Worm (Caenorhabditis elegans) whole organism, L1 larva: Measurements from ENCODE around the gene ptr-1.

Source experiments
- C16A3.4 ChIP-seq: fragments of 150-350 bp; optimal IDR thresholded peaks from 2 replicates; lab custom pipeline; 2014; ENCODE audit warnings: missing biosample characterization, missing genetic modification characterization
- C34B4.2 ChIP-seq: sonication (generic microtip); optimal IDR thresholded peaks from 2 replicates; lab custom pipeline; 2017; ENCODE audit warnings: mild to moderate bottlenecking, missing genetic modification characterization, missing compliant biosample characterization
- Y116A8C.19 ChIP-seq: sonication (generic microtip); optimal IDR thresholded peaks from 2 replicates; lab custom pipeline; 2016; ENCODE audit warnings: missing compliant biosample characterization, missing genetic modification characterization, borderline replicate concordance
- aha-1 ChIP-seq: fragments of 150-350 bp; optimal IDR thresholded peaks from 2 replicates; lab custom pipeline; 2014; ENCODE audit warnings: missing biosample characterization, missing genetic modification characterization
- alr-1 ChIP-seq: fragments of 200-800 bp; sonication (Bioruptor generic); optimal IDR thresholded peaks from 2 replicates; lab custom pipeline; 2018; ENCODE audit warnings: borderline replicate concordance, mild to moderate bottlenecking, missing genetic modification characterization, missing compliant biosample characterization
- aly-2 ChIP-seq: fragments of 150-350 bp; optimal IDR thresholded peaks from 2 replicates; lab custom pipeline; 2014; ENCODE audit warnings: missing biosample characterization, missing genetic modification characterization
- ama-1 ChIP-seq: fragments of 150-350 bp; optimal IDR thresholded peaks from 2 replicates; lab custom pipeline; 2014
- blmp-1 ChIP-seq: fragments of 150-350 bp; optimal IDR thresholded peaks from 2 replicates; lab custom pipeline; 2014; ENCODE audit warnings: missing biosample characterization, missing genetic modification characterization
- ceh-63 ChIP-seq: fragments of 200-800 bp; sonication (Bioruptor generic); optimal IDR thresholded peaks from 2 replicates; lab custom pipeline; 2018; ENCODE audit warnings: mild to moderate bottlenecking, missing genetic modification characterization, missing compliant biosample characterization
- ceh-88 ChIP-seq: fragments of 200-800 bp; sonication (Bioruptor generic); IDR thresholded peaks from 2 replicates; pipeline ENCODE4 v1.3.6; 2022; ENCODE audit warnings: missing genetic modification characterization, missing compliant biosample characterization
- ceh-90 ChIP-seq: sonication (generic microtip); optimal IDR thresholded peaks from 2 replicates; lab custom pipeline; 2016; ENCODE audit warnings: missing genetic modification characterization, missing compliant biosample characterization
- dpl-1 ChIP-seq, 3 experiments: fragments of 150-350 bp in 2 of 3; sonication (generic microtip) in 1 of 3; optimal IDR thresholded peaks; 2 replicates each; lab custom pipeline; 2014 to 2017; ENCODE audit warnings: missing biosample characterization in 3 of 3, missing genetic modification characterization in 3 of 3, missing genetic modification reagents in 3 of 3
- dsc-1 ChIP-seq: sonication (generic microtip); optimal IDR thresholded peaks from 2 replicates; lab custom pipeline; 2016; ENCODE audit warnings: mild to moderate bottlenecking, missing genetic modification characterization, missing compliant biosample characterization
- efl-1 ChIP-seq, 4 experiments: fragments of 150-350 bp; optimal IDR thresholded peaks in 3 of 4; peaks in 1 of 4; 1 replicate in 1 of 4; 2 replicates in 3 of 4; lab custom pipeline; 2014; ENCODE audit warnings: missing biosample characterization in 2 of 4, missing genetic modification characterization in 2 of 4, missing genetic modification reagents in 2 of 4
- efl-3 ChIP-seq: fragments of 200-800 bp; sonication (Bioruptor generic); optimal IDR thresholded peaks from 2 replicates; lab custom pipeline; 2018; ENCODE audit warnings: mild to moderate bottlenecking, missing genetic modification characterization, missing compliant biosample characterization
- egl-13 ChIP-seq: sonication (generic microtip); optimal IDR thresholded peaks from 2 replicates; lab custom pipeline; 2016; ENCODE audit warnings: missing genotype, missing genetic modification reagents, missing genetic modification characterization, missing compliant biosample characterization
- egl-27 ChIP-seq, 2 experiments: fragments of 150-350 bp in 1 of 2; sonication (generic microtip); optimal IDR thresholded peaks; 3 replicates each; lab custom pipeline; 2017 to 2018; ENCODE audit warnings: missing biosample characterization in 2 of 2, missing genetic modification characterization in 2 of 2, missing genetic modification reagents in 2 of 2
- elt-2 ChIP-seq: sonication (generic microtip); optimal IDR thresholded peaks from 2 replicates; lab custom pipeline; 2016; ENCODE audit warnings: missing genetic modification characterization, mild to moderate bottlenecking, inconsistent platforms, missing compliant biosample characterization, missing genetic modification reagents
- elt-3 ChIP-seq, 6 experiments: fragments of 150-350 bp in 1 of 6; sonication (generic microtip); optimal IDR thresholded peaks; 2 replicates each; lab custom pipeline; 2017 to 2018; ENCODE audit warnings: missing biosample characterization in 6 of 6, missing genetic modification characterization in 6 of 6, inconsistent platforms in 1 of 6
- ets-5 ChIP-seq: fragments of 200-800 bp; sonication (Bioruptor generic); IDR thresholded peaks from 2 replicates; pipeline ENCODE4 v1.3.6; 2022; ENCODE audit warnings: missing genetic modification characterization, missing compliant biosample characterization
- fkh-4 ChIP-seq: sonication (generic microtip); optimal IDR thresholded peaks from 2 replicates; lab custom pipeline; 2016; ENCODE audit warnings: missing compliant biosample characterization, missing genetic modification characterization, borderline replicate concordance
- lin-15B ChIP-seq: fragments of 150-350 bp; sonication (generic microtip); optimal IDR thresholded peaks from 3 replicates; lab custom pipeline; 2014; ENCODE audit warnings: missing biosample characterization, missing genetic modification characterization
- lin-35 ChIP-seq, 2 experiments: fragments of 150-350 bp; optimal IDR thresholded peaks; 2 replicates each; lab custom pipeline; 2014; ENCODE audit warnings: missing biosample characterization in 2 of 2, missing genetic modification characterization in 2 of 2, missing genetic modification reagents in 2 of 2
- lir-3 ChIP-seq: sonication (generic microtip); optimal IDR thresholded peaks from 2 replicates; lab custom pipeline; 2016; ENCODE audit warnings: mild to moderate bottlenecking, missing genetic modification characterization, moderate library complexity, missing compliant biosample characterization; ENCODE audit not compliant: poor library complexity
- mdl-1 ChIP-seq, 2 experiments: fragments of 150-350 bp; optimal IDR thresholded peaks; 2 replicates each; lab custom pipeline; 2014 to 2017; ENCODE audit warnings: missing biosample characterization in 2 of 2, missing genetic modification characterization in 2 of 2, inconsistent platforms in 1 of 2
- nhr-11 ChIP-seq: fragments of 150-350 bp; optimal IDR thresholded peaks from 2 replicates; lab custom pipeline; 2014; ENCODE audit warnings: missing biosample characterization, missing genetic modification characterization
- nhr-12 ChIP-seq: sonication (generic microtip); optimal IDR thresholded peaks from 2 replicates; lab custom pipeline; 2017; ENCODE audit warnings: missing biosample characterization, missing genetic modification characterization
- nhr-20 ChIP-seq: sonication (generic microtip); optimal IDR thresholded peaks from 2 replicates; lab custom pipeline; 2016; ENCODE audit warnings: mild to moderate bottlenecking, missing genetic modification characterization, missing compliant biosample characterization
- nhr-28 ChIP-seq: fragments of 150-350 bp; optimal IDR thresholded peaks from 2 replicates; lab custom pipeline; 2014; ENCODE audit warnings: missing biosample characterization, missing genetic modification characterization
- nhr-47 ChIP-seq: sonication (generic microtip); optimal IDR thresholded peaks from 2 replicates; lab custom pipeline; 2016; ENCODE audit warnings: mild to moderate bottlenecking, missing genetic modification characterization, moderate library complexity, missing compliant biosample characterization
- nhr-77 ChIP-seq: fragments of 150-350 bp; optimal IDR thresholded peaks from 2 replicates; lab custom pipeline; 2014; ENCODE audit warnings: missing biosample characterization, missing genetic modification characterization
- nhr-84 ChIP-seq: sonication (generic microtip); optimal IDR thresholded peaks from 2 replicates; lab custom pipeline; 2017; ENCODE audit warnings: missing biosample characterization, missing genetic modification characterization
- nhr-85 ChIP-seq: sonication (generic microtip); peaks from one replicate; lab custom pipeline; 2016; ENCODE audit warnings: missing genetic modification characterization, inconsistent platforms, missing compliant biosample characterization
- nhr-90 ChIP-seq: sonication (generic microtip); optimal IDR thresholded peaks from 2 replicates; lab custom pipeline; 2016; ENCODE audit warnings: mild to moderate bottlenecking, missing genetic modification characterization, missing compliant biosample characterization; ENCODE audit not compliant: poor library complexity
- pag-3 ChIP-seq: sonication (generic microtip); optimal IDR thresholded peaks from 2 replicates; lab custom pipeline; 2017; ENCODE audit warnings: missing genetic modification characterization, mild to moderate bottlenecking, missing compliant biosample characterization, antibody characterized with exemption, borderline replicate concordance; ENCODE audit not compliant: insufficient read depth
- pax-3 ChIP-seq: fragments of 200-800 bp; sonication (Bioruptor generic); optimal IDR thresholded peaks from 2 replicates; lab custom pipeline; 2018; ENCODE audit warnings: mild to moderate bottlenecking, missing genetic modification characterization, moderate library complexity, missing compliant biosample characterization
- pqm-1 ChIP-seq: sonication (generic microtip); optimal IDR thresholded peaks from 3 replicates; lab custom pipeline; 2017; ENCODE audit warnings: missing biosample characterization, missing genetic modification characterization
- snu-23 ChIP-seq: sonication (generic microtip); optimal IDR thresholded peaks from 2 replicates; lab custom pipeline; 2016; ENCODE audit warnings: missing genetic modification characterization, missing compliant biosample characterization
- sptf-1 ChIP-seq: fragments of 150-350 bp; optimal IDR thresholded peaks from 2 replicates; lab custom pipeline; 2014; ENCODE audit warnings: missing biosample characterization, missing genetic modification characterization
- sup-37 ChIP-seq: fragments of 200-800 bp; sonication (Bioruptor generic); optimal IDR thresholded peaks from 2 replicates; lab custom pipeline; 2018; ENCODE audit warnings: mild to moderate bottlenecking, missing genetic modification characterization, missing compliant biosample characterization
- swsn-7 ChIP-seq: sonication (generic microtip); optimal IDR thresholded peaks from 2 replicates; lab custom pipeline; 2016; ENCODE audit warnings: missing genetic modification characterization, missing compliant biosample characterization
- tbx-2 ChIP-seq: sonication (generic microtip); optimal IDR thresholded peaks from 2 replicates; lab custom pipeline; 2016; ENCODE audit warnings: missing genetic modification characterization, missing compliant biosample characterization
- tlp-1 ChIP-seq: fragments of 150-350 bp; optimal IDR thresholded peaks from 2 replicates; lab custom pipeline; 2014; ENCODE audit warnings: missing biosample characterization, missing genetic modification characterization
- unc-130 ChIP-seq: fragments of 150-350 bp; optimal IDR thresholded peaks from 2 replicates; lab custom pipeline; 2017; ENCODE audit warnings: missing biosample characterization, missing genetic modification characterization, inconsistent platforms
- unc-62 ChIP-seq: fragments of 150-350 bp; optimal IDR thresholded peaks from 2 replicates; lab custom pipeline; 2014; ENCODE audit warnings: missing biosample characterization, missing genetic modification reagents, missing genetic modification characterization
- unc-98 ChIP-seq: fragments of 200-800 bp; sonication (Bioruptor generic); IDR thresholded peaks from 2 replicates; pipeline ENCODE4 v1.3.6; 2022; ENCODE audit warnings: missing genetic modification characterization, missing compliant biosample characterization
- vab-15 ChIP-seq: sonication (generic microtip); optimal IDR thresholded peaks from 2 replicates; lab custom pipeline; 2017; ENCODE audit warnings: missing genotype, mild to moderate bottlenecking, missing genetic modification characterization, missing compliant biosample characterization
- xbp-1 ChIP-seq: sonication (generic microtip); optimal IDR thresholded peaks from 2 replicates; lab custom pipeline; 2016; ENCODE audit warnings: missing genetic modification characterization, missing compliant biosample characterization
- zag-1 ChIP-seq: fragments of 150-350 bp; optimal IDR thresholded peaks from 2 replicates; lab custom pipeline; 2014; ENCODE audit warnings: missing biosample characterization, missing genetic modification characterization
- ztf-11 ChIP-seq, 2 experiments: sonication (generic microtip); optimal IDR thresholded peaks; 2 replicates each; lab custom pipeline; 2016 to 2017; ENCODE audit warnings: missing genetic modification characterization in 2 of 2, missing biosample characterization in 1 of 2, missing compliant biosample characterization in 1 of 2

ptr-1 gene

DNA sequence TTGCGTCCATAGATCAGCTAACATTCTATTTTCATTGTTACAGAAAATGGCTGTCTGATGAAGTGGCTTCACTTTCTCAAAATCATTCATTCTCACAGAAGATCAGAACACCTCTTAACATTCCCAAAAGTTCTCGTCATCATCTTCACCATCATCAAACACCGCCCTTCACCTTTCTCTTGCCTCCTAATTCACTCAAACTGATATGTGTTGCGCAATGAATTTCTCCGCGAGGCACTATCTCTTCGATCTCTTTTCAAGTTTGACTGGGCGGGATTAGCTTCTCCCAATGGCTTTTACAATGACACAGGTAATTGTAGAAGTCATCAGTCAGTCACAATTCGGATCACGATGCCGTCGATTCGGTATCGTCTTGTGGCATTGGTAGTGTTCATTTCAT, 40.0 kb upstream of the ptr-1 start, which contains the start of gene grd-6:
grd-6 (plus strand) TSS at position 301 of the 400 bp plus-strand sequence.
- peak; percentile 54 for TF ChIP-seq blmp-1 (tag; lab: Kevin White, UChicago)
- no peak for TF ChIP-seq swsn-7 (tag; lab: Kevin White, UChicago)
- no peak for TF ChIP-seq fkh-4 (tag; lab: Kevin White, UChicago)

DNA sequence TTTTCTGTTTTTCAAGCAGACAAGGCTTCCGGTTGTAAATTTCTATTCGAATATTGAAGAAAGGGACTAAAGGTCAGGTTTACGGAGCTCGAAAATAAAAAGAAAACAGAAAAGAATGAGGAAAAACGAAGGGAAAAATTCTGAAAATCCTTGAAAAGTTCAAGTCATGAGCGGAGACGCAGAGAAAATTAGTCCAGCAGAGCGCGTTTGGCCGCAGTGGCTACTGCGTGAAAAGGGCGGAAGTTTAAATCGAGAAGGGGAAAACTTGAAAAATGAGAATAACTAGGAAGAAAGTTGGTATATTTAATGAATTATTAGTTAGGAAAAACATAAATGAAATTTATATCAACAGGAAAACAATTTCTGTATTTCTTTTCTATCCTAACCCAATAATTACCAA, 38.9 kb upstream of the ptr-1 start:
- no peak for TF ChIP-seq elt-2
- no peak for TF ChIP-seq nhr-28 (tag; lab: Kevin White, UChicago)
- TF ChIP-seq mdl-1 (tag; optimal IDR thresholded peaks at IDR 0.05; lab: Kevin White, UChicago) = peak in 1 of 2 experiments; percentile 23
- no peak for TF ChIP-seq elt-3 (tag; optimal IDR thresholded peaks at IDR 0.05; lab: Kevin White, UChicago)
- TF ChIP-seq nhr-12 = no peak
- TF ChIP-seq ets-5 (GFP tag; lab: Robert Waterston, UW) = no peak
- no peak for TF ChIP-seq Y116A8C.19 (tag; lab: Kevin White, UChicago)
- peak; percentile 59 for TF ChIP-seq lin-15B (tag; lab: Kevin White, UChicago)
- no peak for TF ChIP-seq zag-1
- no peak for TF ChIP-seq aha-1 (tag; lab: Kevin White, UChicago)
- no peak for TF ChIP-seq sup-37 (GFP tag; lab: Kevin White, UChicago)
- peak; percentile 87 to 95 for TF ChIP-seq lin-35 (GFP tag; optimal IDR thresholded peaks at IDR 0.05; lab: Kevin White, UChicago)
- TF ChIP-seq ztf-11 (tag; optimal IDR thresholded peaks at IDR 0.05; lab: Kevin White, UChicago) = no peak
- TF ChIP-seq blmp-1 (tag; lab: Kevin White, UChicago) = peak; percentile 62
- TF ChIP-seq egl-27 (tag; optimal IDR thresholded peaks at IDR 0.05; lab: Kevin White, UChicago) = no peak
- TF ChIP-seq ceh-88 (GFP tag; lab: Robert Waterston, UW) = no peak
- TF ChIP-seq snu-23 (GFP tag; lab: Kevin White, UChicago) = peak; percentile 50
- TF ChIP-seq vab-15 (tag; lab: Kevin White, UChicago) = no peak
- no peak for TF ChIP-seq tlp-1 (tag; lab: Kevin White, UChicago)
- TF ChIP-seq xbp-1 (tag; lab: Kevin White, UChicago) = peak; percentile 17
- no peak for TF ChIP-seq egl-13 (tag; lab: Kevin White, UChicago)
- no peak for TF ChIP-seq efl-3 (GFP tag; lab: Kevin White, UChicago)
- TF ChIP-seq unc-98 (GFP tag; lab: Robert Waterston, UW) = no peak
- TF ChIP-seq C34B4.2 = no peak
- peak; percentile 54 to 88 for TF ChIP-seq efl-1 (optimal IDR thresholded peaks at IDR 0.05; lab: Kevin White, UChicago)
- TF ChIP-seq efl-1 (GFP tag; optimal IDR thresholded peaks at IDR 0.05 in 1 of 2; lab: Kevin White, UChicago) = peak; percentile 90 to 99
- TF ChIP-seq dsc-1 (tag; lab: Kevin White, UChicago) = no peak
- TF ChIP-seq sptf-1 = no peak
- no peak for TF ChIP-seq alr-1 (tag; lab: Kevin White, UChicago)
- no peak for TF ChIP-seq nhr-90 (tag; lab: Kevin White, UChicago)
- TF ChIP-seq C16A3.4 (tag; lab: Kevin White, UChicago) = peak; percentile 68
- no peak for TF ChIP-seq lir-3 (tag; lab: Kevin White, UChicago)
- TF ChIP-seq fkh-4 (tag; lab: Kevin White, UChicago) = no peak
- TF ChIP-seq nhr-11 (tag; lab: Kevin White, UChicago) = no peak
- TF ChIP-seq tbx-2 (tag; lab: Kevin White, UChicago) = peak; percentile 42
- TF ChIP-seq nhr-20 (tag; lab: Kevin White, UChicago) = peak; percentile 49
- TF ChIP-seq unc-62 = no peak
- no peak for TF ChIP-seq unc-130 (tag; lab: Kevin White, UChicago)
- TF ChIP-seq ama-1 (lab: Kevin White, UChicago) = no peak
- TF ChIP-seq pqm-1 = no peak
- TF ChIP-seq dpl-1 (GFP tag; optimal IDR thresholded peaks at IDR 0.05; lab: Kevin White, UChicago) = peak; percentile 76 to 89 (median 86)
- peak; percentile 50 for TF ChIP-seq nhr-47 (tag; lab: Kevin White, UChicago)
- no peak for TF ChIP-seq ceh-63 (GFP tag; lab: Kevin White, UChicago)
- no peak for TF ChIP-seq pag-3 (tag; lab: Kevin White, UChicago)
- TF ChIP-seq pax-3 (tag; lab: Kevin White, UChicago) = no peak
- TF ChIP-seq nhr-84 = no peak
- TF ChIP-seq aly-2 (tag; lab: Kevin White, UChicago) = no peak
- TF ChIP-seq ceh-90 (tag; lab: Kevin White, UChicago) = no peak
- TF ChIP-seq nhr-85 (tag; lab: Kevin White, UChicago) = peak; percentile 44
- peak; percentile 19 for TF ChIP-seq nhr-77 (tag; lab: Kevin White, UChicago)
